Fruit fly (Drosophila melanogaster): Measurements from ENCODE around the gene CG7889.

The CG7889 gene

dm6 chrX:19238613-19239012 lies 4.8 kb upstream of the CG7889 start:
- no peak for TF ChIP-seq usp (GFP tag; optimal IDR thresholded peaks at IDR 0.05)

DNA sequence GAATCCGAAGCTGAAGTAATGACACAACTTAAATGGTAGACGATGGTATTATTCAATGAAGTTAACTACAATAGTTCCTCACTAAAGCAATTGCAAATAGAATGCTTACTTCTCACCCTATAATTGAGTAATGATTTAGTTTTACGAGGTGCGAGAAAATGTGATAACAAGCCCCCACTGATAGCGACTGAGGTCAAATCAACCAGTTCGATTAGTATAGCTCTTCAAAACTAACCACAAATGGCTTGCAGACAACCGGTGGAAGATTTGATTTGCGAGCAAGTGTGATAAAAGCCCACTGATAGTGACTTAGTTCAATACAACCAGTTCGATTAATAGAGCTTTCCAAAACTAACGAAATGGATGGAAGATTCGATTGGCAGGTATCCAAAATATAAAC lies 4.1 kb upstream of the CG7889 start:
- TF ChIP-seq Dll (optimal IDR thresholded peaks at IDR 0.05) (no peak), CG8478 (optimal IDR thresholded peaks at IDR 0.05) (no peak), usp (GFP tag; optimal IDR thresholded peaks at IDR 0.05) (no peak), EcR (GFP tag; optimal IDR thresholded peaks at IDR 0.05) (no peak), pan (optimal IDR thresholded peaks at IDR 0.05) (no peak), psq (optimal IDR thresholded peaks at IDR 0.05) (no peak)

DNA sequence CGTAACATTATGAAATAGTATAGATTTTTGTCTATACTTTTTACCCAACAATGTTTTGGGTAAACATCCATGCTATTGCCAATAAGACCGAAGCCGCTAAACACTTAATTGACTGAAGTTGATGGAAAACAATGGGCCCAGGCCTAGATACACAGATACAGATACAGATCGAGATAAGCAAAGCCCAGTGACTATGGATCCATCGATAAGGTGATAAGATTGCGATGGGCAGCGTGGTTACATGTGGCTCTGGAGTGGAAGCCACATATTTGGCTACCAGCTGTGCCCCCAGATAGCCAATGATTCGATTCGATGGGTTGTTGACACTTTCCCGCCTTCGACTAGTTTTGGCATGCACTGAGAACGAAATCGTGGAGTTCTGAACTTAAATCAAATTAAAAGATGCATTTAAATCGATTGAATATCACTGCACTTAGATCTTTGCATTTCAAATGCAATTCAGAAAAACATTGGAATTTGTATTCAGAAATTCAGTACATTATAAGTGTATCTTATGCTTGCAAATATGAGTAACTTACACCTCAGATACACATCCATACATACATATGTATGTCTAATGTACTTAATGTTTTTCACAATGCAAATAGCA lies 3.1 kb upstream of the CG7889 start:
- TF ChIP-seq Dll (optimal IDR thresholded peaks at IDR 0.05) (no peak), pan (optimal IDR thresholded peaks at IDR 0.05) (no peak), usp (GFP tag; optimal IDR thresholded peaks at IDR 0.05) (no peak), CG8478 (optimal IDR thresholded peaks at IDR 0.05) (no peak), psq (optimal IDR thresholded peaks at IDR 0.05) (no peak), EcR (GFP tag; optimal IDR thresholded peaks at IDR 0.05) (no peak)

DNA sequence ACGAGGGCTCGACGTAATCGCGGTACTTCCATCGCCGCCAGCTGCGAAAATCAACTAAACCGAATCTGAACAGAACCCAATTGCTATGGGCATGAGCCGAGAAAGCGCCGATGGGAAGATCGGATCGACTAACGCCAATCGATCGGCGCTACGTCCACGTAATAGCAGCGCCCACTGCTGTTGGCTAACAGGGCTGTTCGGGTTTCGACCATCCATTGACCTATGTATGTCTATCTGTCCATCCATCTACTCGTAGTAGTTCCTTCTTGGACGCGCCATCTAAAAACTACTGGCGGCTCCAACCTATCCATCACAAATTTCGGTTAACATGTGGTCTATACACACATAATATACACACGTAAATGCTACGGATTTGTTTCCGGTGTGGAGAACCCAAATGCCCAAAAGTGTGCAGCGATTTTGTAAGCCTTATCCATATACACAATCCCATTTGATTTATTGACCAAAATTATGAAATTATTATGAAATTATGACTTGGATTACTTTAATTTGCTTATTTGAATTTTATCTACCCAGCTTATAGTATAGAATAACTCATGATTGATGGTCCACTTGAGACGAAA lies 1.5 kb upstream of the CG7889 start, which contains the start of gene CG14196:
Gene CG14196, minus strand, starts transcription at position 51 of the 584 bp plus-strand sequence.
- TF ChIP-seq psq (optimal IDR thresholded peaks at IDR 0.05) (no peak), Dll (optimal IDR thresholded peaks at IDR 0.05) (no peak), pan (optimal IDR thresholded peaks at IDR 0.05) (no peak), usp (GFP tag; optimal IDR thresholded peaks at IDR 0.05) (no peak), CG8478 (optimal IDR thresholded peaks at IDR 0.05) (no peak), EcR (GFP tag; optimal IDR thresholded peaks at IDR 0.05) (no peak)

DNA sequence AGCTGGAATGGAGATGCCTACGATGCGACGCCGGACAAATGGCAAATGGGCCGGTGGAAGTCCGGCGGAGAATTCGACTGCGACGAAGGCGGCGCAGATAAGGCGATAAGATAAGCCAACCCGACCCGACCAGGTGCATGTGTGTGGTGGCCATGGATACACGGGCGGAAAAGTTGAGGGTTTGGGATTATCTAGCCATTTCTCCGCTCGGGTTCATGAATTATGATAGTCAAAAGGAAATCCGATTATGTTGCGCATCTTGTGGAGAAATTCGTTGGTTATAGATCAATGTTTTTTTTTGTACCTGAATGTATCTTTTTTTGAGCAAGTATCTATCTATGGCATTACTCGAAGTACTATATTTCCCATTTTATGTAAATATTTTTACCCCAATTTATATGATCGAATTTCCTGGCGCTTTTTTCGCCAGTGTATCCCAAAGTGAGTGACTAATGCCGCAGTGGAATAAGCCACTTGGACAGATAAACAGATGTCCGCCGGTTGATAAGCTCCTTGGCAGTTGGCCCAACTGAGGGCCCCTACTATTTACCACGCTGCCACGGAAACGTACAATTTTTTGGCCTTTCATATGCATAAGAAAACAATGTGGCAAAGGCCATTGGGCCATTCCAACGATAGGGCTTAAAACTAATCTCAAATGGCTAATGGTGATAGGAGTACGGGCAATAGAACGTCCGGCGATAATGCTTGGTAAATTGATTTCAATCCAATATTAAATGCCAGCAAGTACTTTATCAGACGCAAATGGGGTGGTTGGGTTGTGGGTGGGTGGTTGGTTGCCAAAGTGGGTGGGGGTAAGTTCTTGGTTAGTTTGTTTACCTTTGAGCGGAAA lies 4.0 kb downstream of the CG7889 start, which contains the start of gene CG7992:
Gene CG7992, minus strand, starts transcription at position 51 of the 853 bp plus-strand sequence.
- TF ChIP-seq psq (optimal IDR thresholded peaks at IDR 0.05) (no peak), pan (optimal IDR thresholded peaks at IDR 0.05) (no peak), Dll (optimal IDR thresholded peaks at IDR 0.05) (no peak), EcR (GFP tag; optimal IDR thresholded peaks at IDR 0.05) (no peak), CG8478 (optimal IDR thresholded peaks at IDR 0.05) (no peak), usp (GFP tag; optimal IDR thresholded peaks at IDR 0.05) (no peak)

dm6 chrX:19248426-19249217 lies 5.2 kb downstream of the CG7889 start, which contains the start of gene Hs3st-B:
Gene Hs3st-B (plus strand): TSS chrX:19248639.
- TF ChIP-seq EcR (GFP tag; optimal IDR thresholded peaks at IDR 0.05) (no peak), CG8478 (optimal IDR thresholded peaks at IDR 0.05) (no peak), pan (optimal IDR thresholded peaks at IDR 0.05) (no peak), psq (optimal IDR thresholded peaks at IDR 0.05) (no peak), usp (GFP tag; optimal IDR thresholded peaks at IDR 0.05) (no peak), Dll (optimal IDR thresholded peaks at IDR 0.05) (no peak)

DNA sequence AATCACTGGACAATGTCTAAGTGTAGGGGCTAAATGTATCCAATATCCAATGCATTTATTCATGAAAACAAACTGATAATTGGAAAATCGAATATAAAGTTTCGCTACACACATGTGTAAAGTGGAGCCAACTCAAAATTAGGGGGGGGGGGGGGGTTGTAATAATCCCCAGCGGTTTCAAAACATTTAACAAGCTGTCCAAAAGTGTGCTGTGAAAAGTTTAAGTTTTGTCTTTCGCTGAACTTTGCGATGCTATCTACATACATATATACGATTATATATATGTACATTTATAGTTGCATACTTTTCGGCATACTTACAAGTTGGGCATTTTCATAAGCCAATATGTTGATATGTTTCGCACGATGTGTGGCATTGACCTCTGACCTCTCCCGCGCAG lies 5.9 kb downstream of the CG7889 start:
- TF ChIP-seq CG8478 (optimal IDR thresholded peaks at IDR 0.05): no peak
- no peak for TF ChIP-seq Dll (optimal IDR thresholded peaks at IDR 0.05)
- no peak for TF ChIP-seq EcR (GFP tag; optimal IDR thresholded peaks at IDR 0.05)

DNA sequence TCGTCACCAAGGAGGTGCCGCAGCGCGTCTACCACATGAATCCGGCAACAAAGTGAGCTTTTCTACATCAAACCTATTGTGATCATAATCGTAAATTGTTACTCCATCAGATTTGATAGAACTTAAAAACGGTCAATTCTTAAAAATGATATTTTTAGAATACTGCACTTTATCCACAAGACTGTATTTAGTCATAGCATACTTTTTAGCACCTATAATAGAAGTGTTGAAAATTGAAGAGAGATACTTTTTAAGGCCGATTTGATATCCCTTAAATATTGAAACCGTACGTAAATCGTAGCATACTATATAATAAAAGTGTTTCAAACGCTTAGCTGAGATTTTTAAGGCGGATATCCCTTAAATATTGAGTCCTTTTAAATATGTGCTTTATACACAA lies 6.7 kb downstream of the CG7889 start:
- TF ChIP-seq Dll (optimal IDR thresholded peaks at IDR 0.05) (no peak), EcR (GFP tag; optimal IDR thresholded peaks at IDR 0.05) (no peak), CG8478 (optimal IDR thresholded peaks at IDR 0.05) (no peak), psq (optimal IDR thresholded peaks at IDR 0.05) (no peak), usp (GFP tag; optimal IDR thresholded peaks at IDR 0.05) (no peak), pan (optimal IDR thresholded peaks at IDR 0.05) (no peak)

dm6 chrX:19259802-19260695 lies 16.6 kb downstream of the CG7889 start:
- no peak for TF ChIP-seq CG8478 (optimal IDR thresholded peaks at IDR 0.05)
- no peak for TF ChIP-seq usp (GFP tag; optimal IDR thresholded peaks at IDR 0.05)
- no peak for TF ChIP-seq Dll (optimal IDR thresholded peaks at IDR 0.05)
- no peak for TF ChIP-seq pan (optimal IDR thresholded peaks at IDR 0.05)
- no peak for TF ChIP-seq EcR (GFP tag; optimal IDR thresholded peaks at IDR 0.05)
- TF ChIP-seq psq (optimal IDR thresholded peaks at IDR 0.05): no peak

dm6 chrX:19260696-19260989 lies 17.2 kb downstream of the CG7889 start:
- no peak for TF ChIP-seq pan (optimal IDR thresholded peaks at IDR 0.05)
- peak; percentile 4 for TF ChIP-seq Dll (optimal IDR thresholded peaks at IDR 0.05)

- TF ChIP-seq psq (optimal IDR thresholded peaks at IDR 0.05) (no peak), Dll (optimal IDR thresholded peaks at IDR 0.05) (no peak), usp (GFP tag; optimal IDR thresholded peaks at IDR 0.05) (no peak), CG8478 (optimal IDR thresholded peaks at IDR 0.05) (no peak), pan (optimal IDR thresholded peaks at IDR 0.05) (no peak), EcR (GFP tag; optimal IDR thresholded peaks at IDR 0.05) (no peak)
Observed at dm6 chrX:19261071-19261470, 17.6 kb downstream of the CG7889 start, which contains the start of gene rictor. Gene rictor (minus strand): TSS chrX:19261240.

Measured in whole organism.